Worm (Caenorhabditis elegans): ENCODE results near the gene ubxn-2.

- no peak for TF ChIP-seq fkh-6 (tag; optimal IDR thresholded peaks at IDR 0.05)
- no peak for TF ChIP-seq lim-6 (tag; optimal IDR thresholded peaks at IDR 0.05)
- TF ChIP-seq rnt-1 (tag; optimal IDR thresholded peaks at IDR 0.05) = no peak
- TF ChIP-seq nfya-1 (tag; optimal IDR thresholded peaks at IDR 0.05) = no peak
- TF ChIP-seq ceh-9 (tag; optimal IDR thresholded peaks at IDR 0.05) = no peak
Observed at ce11 chrIV:2765048-2765708, 39.6 kb upstream of the ubxn-2 start.
